Fruit fly (Drosophila melanogaster): ENCODE measurements around the gene Ir75c.
"Not testable (repeated sequence)": the region's sequence is repeated elsewhere in the genome, so short reads cannot be mapped to it uniquely, and the experiment has no call there.

The Ir75c gene

DNA sequence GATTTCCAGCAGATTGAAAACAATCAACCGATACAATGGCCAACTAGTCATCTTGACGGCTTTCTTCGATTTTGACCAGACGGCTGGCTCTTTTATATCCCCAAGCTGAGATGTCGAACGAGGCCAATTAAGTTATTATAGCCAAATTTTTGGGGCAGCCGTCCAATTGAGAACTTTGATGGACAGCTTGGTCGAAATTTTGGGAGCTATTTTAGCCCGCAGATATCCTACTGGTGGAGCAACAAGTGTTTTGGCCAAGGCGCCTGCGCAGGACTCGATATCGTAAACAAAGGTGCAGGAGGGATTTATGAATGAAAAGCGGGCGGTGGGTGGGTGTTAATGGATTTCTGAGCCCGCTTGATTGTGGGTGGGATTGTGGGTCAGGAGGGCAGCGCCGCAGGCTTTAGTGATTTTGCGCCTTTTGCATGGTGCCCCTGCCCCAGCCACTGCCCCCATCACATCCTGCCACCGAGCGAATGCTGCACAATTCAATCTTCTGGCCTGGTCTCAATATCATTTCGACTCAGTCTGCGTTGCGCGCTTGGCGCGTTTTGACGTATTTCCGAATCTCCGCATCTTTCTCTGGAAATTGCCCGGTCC lies at the start of gene Ir75c, which contains the start of gene Grd:
Ir75c (minus strand) TSS at position 51 of the 600 bp plus-strand sequence.
Grd (plus strand) TSS at position 550 of the 600 bp plus-strand sequence.
- TF ChIP-seq insv (optimal IDR thresholded peaks at IDR 0.05) = no peak
- TF ChIP-seq Myc (optimal IDR thresholded peaks at IDR 0.05) = no peak
- TF ChIP-seq ttk (optimal IDR thresholded peaks at IDR 0.05) = no peak
- TF ChIP-seq Sin3A (optimal IDR thresholded peaks at IDR 0.05) = no peak
- TF ChIP-seq h (optimal IDR thresholded peaks at IDR 0.05) = no peak
- TF ChIP-seq psq (optimal IDR thresholded peaks at IDR 0.05) = no peak

dm6 chr3L:17858174-17858573 lies 35.5 kb upstream of the Ir75c start, which contains the start of gene CG34002:
Gene CG34002 (plus strand): TSS chr3L:17858474.
- TF ChIP-seq insv, ttk, Sin3A (optimal IDR thresholded peaks at IDR 0.05): not testable (repeated sequence)

dm6 chr3L:17856655-17857479 lies 34.2 kb upstream of the Ir75c start, which contains the start of gene CG5535:
Gene CG5535 (minus strand): TSS chr3L:17856794.
- TF ChIP-seq insv (optimal IDR thresholded peaks at IDR 0.05) (no peak), Myc (optimal IDR thresholded peaks at IDR 0.05) (no peak), ttk (optimal IDR thresholded peaks at IDR 0.05) (no peak)

DNA sequence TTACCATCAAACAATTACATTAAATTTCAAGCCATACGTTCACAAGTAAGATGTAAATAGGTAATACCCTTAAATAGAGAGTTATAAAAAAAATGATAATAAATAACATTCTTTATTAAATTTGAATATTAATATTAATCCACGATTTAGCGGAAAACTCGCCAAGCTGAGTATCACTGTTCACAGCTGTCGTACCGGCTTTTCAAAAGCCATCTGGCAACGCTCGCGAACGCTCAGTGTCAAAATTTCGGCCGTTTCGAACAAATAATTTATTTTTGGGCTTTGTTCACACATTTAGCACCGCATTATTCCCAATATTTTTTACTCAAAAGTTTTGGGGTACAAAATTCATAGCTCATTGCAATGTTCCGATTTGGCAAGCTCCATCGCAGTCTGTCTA lies 26.9 kb upstream of the Ir75c start, which contains the start of gene TrpRS-m:
TrpRS-m (plus strand) TSS at position 211 of the 400 bp plus-strand sequence.
- TF ChIP-seq psq (optimal IDR thresholded peaks at IDR 0.05) (no peak), insv (optimal IDR thresholded peaks at IDR 0.05) (no peak), h (optimal IDR thresholded peaks at IDR 0.05) (no peak), ttk (optimal IDR thresholded peaks at IDR 0.05) (no peak), Sin3A (optimal IDR thresholded peaks at IDR 0.05) (no peak), Myc (optimal IDR thresholded peaks at IDR 0.05) (no peak)

DNA sequence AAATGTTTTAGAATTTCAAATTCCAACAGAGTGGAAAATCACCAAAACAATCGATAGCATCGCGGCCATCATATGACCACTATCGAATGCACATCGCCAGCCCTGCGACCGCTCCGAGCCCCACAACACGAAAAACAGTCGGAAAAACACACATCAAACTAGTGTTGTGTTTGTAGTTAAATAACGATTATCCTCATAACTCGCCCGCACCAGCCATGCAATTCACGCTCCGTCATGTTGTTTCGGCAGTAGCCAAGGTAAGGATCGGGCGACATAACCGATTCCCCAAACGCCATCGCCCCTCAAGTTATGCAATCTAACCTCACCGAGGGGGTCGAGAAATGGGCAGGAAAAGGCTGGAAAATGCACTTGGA lies 24.3 kb upstream of the Ir75c start:
- no peak for TF ChIP-seq Myc (optimal IDR thresholded peaks at IDR 0.05)
- TF ChIP-seq Sin3A (optimal IDR thresholded peaks at IDR 0.05) = no peak
- TF ChIP-seq insv (optimal IDR thresholded peaks at IDR 0.05) = no peak
- TF ChIP-seq psq (optimal IDR thresholded peaks at IDR 0.05) = no peak
- TF ChIP-seq ttk (optimal IDR thresholded peaks at IDR 0.05) = no peak
- TF ChIP-seq h (optimal IDR thresholded peaks at IDR 0.05) = no peak

dm6 chr3L:17846169-17846981 lies 23.7 kb upstream of the Ir75c start, which contains the start of the genes MED19 and CG7430:
Gene MED19 (minus strand): TSS chr3L:17846501.
Gene CG7430 (plus strand): TSS chr3L:17846916.
- TF ChIP-seq Myc (optimal IDR thresholded peaks at IDR 0.05) = no peak
- no peak for TF ChIP-seq h (optimal IDR thresholded peaks at IDR 0.05)
- no peak for TF ChIP-seq ttk (optimal IDR thresholded peaks at IDR 0.05)
- no peak for TF ChIP-seq Sin3A (optimal IDR thresholded peaks at IDR 0.05)
- TF ChIP-seq psq (optimal IDR thresholded peaks at IDR 0.05) = no peak
- TF ChIP-seq insv (optimal IDR thresholded peaks at IDR 0.05) = no peak

DNA sequence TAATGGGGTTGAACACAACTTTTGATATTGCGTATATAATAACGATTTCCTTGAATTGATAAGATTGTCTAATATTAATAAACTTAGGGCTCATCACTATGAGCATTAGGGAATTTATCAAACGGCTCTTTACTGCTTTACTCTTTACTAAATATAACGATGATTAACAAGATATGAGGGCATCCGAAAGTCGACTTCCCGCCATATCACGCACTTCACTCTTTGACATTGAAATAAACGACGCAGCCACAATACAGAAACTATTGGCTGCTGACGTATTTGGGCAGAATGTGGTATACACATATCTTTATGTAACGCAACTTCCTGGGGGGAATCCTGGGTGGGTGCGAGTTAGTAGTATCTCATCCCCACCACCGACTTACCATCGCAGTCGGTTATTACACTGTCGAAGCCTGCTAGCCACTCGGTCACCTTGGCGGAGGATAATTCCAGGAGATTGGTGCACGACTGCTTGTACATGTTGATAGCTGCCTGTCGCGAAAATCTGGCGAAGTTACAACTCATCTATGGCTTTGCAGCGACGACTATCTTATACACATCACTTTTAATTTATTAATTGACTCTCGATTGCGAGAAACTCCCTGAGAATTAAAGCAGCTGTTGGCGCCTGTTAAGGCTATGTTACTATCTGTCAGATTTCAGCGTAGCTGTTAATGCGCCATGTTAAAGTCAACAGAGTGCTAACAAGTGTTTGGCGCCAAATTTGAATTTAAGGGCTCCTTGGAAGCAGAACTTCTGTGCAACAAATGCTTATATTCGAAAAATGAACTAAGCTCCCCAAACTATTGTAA lies 20.5 kb upstream of the Ir75c start, which contains the start of gene CG5567:
CG5567 (minus strand) TSS at position 653 of the 812 bp plus-strand sequence.
- no peak for TF ChIP-seq ttk (optimal IDR thresholded peaks at IDR 0.05)
- TF ChIP-seq h (optimal IDR thresholded peaks at IDR 0.05) = no peak
- TF ChIP-seq Myc (optimal IDR thresholded peaks at IDR 0.05) = no peak
- no peak for TF ChIP-seq psq (optimal IDR thresholded peaks at IDR 0.05)
- no peak for TF ChIP-seq Sin3A (optimal IDR thresholded peaks at IDR 0.05)
- no peak for TF ChIP-seq insv (optimal IDR thresholded peaks at IDR 0.05)

DNA sequence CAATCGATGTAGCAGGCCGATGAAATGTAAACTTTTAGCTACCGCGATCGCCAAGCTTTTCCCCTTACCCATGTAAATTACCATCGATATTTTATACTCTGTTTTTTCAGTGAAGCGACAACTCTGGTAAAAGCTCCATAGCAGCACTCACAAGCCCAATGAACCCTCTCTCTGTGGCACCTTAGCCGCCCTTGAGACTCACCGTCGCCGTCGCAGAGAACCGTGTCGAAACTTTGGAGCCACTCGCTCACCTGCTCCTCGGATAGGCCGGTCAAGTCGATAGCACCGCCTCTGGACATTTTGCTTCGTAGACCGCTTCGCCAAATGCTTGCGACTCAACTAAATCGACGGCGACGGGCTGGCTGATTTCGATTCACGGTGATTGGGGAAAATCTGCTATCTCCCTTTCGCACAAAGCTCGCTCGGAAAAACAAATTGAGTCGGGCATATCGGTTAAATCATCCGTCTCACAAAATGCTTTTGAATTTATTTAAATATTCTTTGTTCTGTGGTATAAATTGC lies 18.5 kb upstream of the Ir75c start, which contains the start of gene CG5577:
CG5577 (minus strand) TSS at position 343 of the 522 bp plus-strand sequence.
- no peak for TF ChIP-seq Myc (optimal IDR thresholded peaks at IDR 0.05)

DNA sequence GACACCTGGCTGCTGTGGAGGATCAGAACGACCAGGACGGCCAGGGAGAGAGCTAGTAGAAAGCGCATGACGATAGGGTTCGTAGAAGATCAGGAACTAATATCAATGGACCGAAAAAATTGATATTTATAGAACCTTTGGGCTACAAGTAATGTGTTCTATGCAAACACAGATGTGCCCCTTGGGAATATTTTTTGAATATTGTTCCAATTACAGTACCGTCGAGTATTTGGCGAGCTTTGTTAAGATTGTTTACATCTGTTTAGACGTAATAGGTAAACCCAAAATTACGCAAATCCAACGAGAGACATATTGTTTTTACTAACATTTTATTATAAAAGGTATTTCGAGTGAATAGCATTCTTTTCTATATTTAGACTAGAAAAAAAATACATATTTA lies 12.4 kb upstream of the Ir75c start, which contains the start of gene CG32189:
CG32189 (minus strand) TSS at position 101 of the 400 bp plus-strand sequence.
- TF ChIP-seq ttk (optimal IDR thresholded peaks at IDR 0.05) (no peak), insv (optimal IDR thresholded peaks at IDR 0.05) (no peak), h (optimal IDR thresholded peaks at IDR 0.05) (no peak), Sin3A (optimal IDR thresholded peaks at IDR 0.05) (no peak), Myc (optimal IDR thresholded peaks at IDR 0.05) (no peak), psq (optimal IDR thresholded peaks at IDR 0.05) (no peak)

- TF ChIP-seq ttk (optimal IDR thresholded peaks at IDR 0.05) = no peak
- no peak for TF ChIP-seq Myc (optimal IDR thresholded peaks at IDR 0.05)
- no peak for TF ChIP-seq psq (optimal IDR thresholded peaks at IDR 0.05)
- TF ChIP-seq insv (optimal IDR thresholded peaks at IDR 0.05) = no peak
- no peak for TF ChIP-seq Sin3A (optimal IDR thresholded peaks at IDR 0.05)
- TF ChIP-seq h (optimal IDR thresholded peaks at IDR 0.05) = no peak
These were observed 10.9 kb upstream of the Ir75c start, which contains the start of gene CG32188 for dm6 chr3L:17833525-17833924. Gene CG32188 (minus strand): TSS chr3L:17833625.

DNA sequence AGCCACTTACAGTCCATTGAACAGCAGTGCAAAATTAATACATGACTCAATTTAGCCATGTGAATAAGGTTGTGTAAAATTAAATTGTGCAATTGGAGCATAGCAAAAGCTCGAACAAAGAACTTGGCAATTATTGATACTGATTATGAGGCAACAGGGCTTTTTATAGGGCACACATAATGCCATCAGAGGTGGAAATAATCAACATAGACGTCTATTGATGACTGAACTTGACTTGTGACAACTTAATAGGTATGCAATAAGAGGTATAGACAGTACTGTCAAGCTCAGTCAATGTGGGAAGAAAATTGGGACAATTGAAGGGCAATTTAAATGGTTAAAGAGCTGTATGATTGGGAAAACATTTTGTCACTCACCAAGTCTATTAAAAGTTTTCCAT lies 2.5 kb downstream of the Ir75c start, which contains the start of gene Ir75b:
Ir75b (minus strand) TSS at position 101 of the 400 bp plus-strand sequence.
- no peak for TF ChIP-seq ttk (optimal IDR thresholded peaks at IDR 0.05)
- TF ChIP-seq insv (optimal IDR thresholded peaks at IDR 0.05) = no peak
- no peak for TF ChIP-seq Myc (optimal IDR thresholded peaks at IDR 0.05)
- no peak for TF ChIP-seq Sin3A (optimal IDR thresholded peaks at IDR 0.05)
- TF ChIP-seq h (optimal IDR thresholded peaks at IDR 0.05) = no peak
- TF ChIP-seq psq (optimal IDR thresholded peaks at IDR 0.05) = no peak
